Fruit fly (Drosophila melanogaster) whole organism, embryonic: ENCODE results near the gene kirre.

Experiments used
- CG10267 ChIP-seq: fragments of 200-800 bp; sonication (Bioruptor generic); optimal IDR thresholded peaks from 2 replicates; lab custom pipeline; 2018; ENCODE audit warnings: missing biosample characterization, mild to moderate bottlenecking, missing genetic modification characterization, moderate library complexity
- CG11696 ChIP-seq: fragments of 200-800 bp; sonication (Bioruptor generic); IDR thresholded peaks from 2 replicates; pipeline ENCODE4 v1.3.6; 2022; ENCODE audit warnings: missing biosample characterization, missing genetic modification characterization
- CG12071 ChIP-seq: fragments of 200-800 bp; sonication (Bioruptor generic); optimal IDR thresholded peaks from 3 replicates; lab custom pipeline; 2018; ENCODE audit warnings: missing biosample characterization, mild to moderate bottlenecking, missing genetic modification characterization
- CG12391 ChIP-seq: fragments of 200-800 bp; sonication (Bioruptor generic); optimal IDR thresholded peaks from 3 replicates; lab custom pipeline; 2018; ENCODE audit warnings: missing biosample characterization, mild to moderate bottlenecking, missing genetic modification characterization, moderate library complexity
- CG12744 ChIP-seq: fragments of 200-800 bp; sonication (Bioruptor generic); optimal IDR thresholded peaks from 2 replicates; lab custom pipeline; 2016; ENCODE audit warnings: missing biosample characterization, missing genetic modification characterization
- CG13287 ChIP-seq: fragments of 200-800 bp; sonication (Bioruptor generic); IDR thresholded peaks from 2 replicates; pipeline ENCODE4 v1.3.6; 2022; ENCODE audit warnings: missing biosample characterization, missing genetic modification characterization; ENCODE audit not compliant: partially characterized antibody
- CG13894 ChIP-seq: fragments of 200-800 bp; sonication (Bioruptor generic); optimal IDR thresholded peaks from 3 replicates; lab custom pipeline; 2018; ENCODE audit warnings: missing biosample characterization, mild to moderate bottlenecking, missing genetic modification characterization, moderate library complexity
- CG14710 ChIP-seq: fragments of 200-800 bp; sonication (Bioruptor generic); optimal IDR thresholded peaks from 3 replicates; lab custom pipeline; 2019; ENCODE audit warnings: missing biosample characterization, mild to moderate bottlenecking, missing genetic modification characterization, moderate library complexity
- CG14965 ChIP-seq: fragments of 200-800 bp; sonication (Bioruptor generic); optimal IDR thresholded peaks from 2 replicates; lab custom pipeline; 2016; ENCODE audit warnings: missing biosample characterization, missing genetic modification characterization, borderline replicate concordance
- CG16815 ChIP-seq: fragments of 200-800 bp; sonication (Bioruptor generic); optimal IDR thresholded peaks from 3 replicates; lab custom pipeline; 2017; ENCODE audit warnings: missing biosample characterization, mild to moderate bottlenecking, missing genetic modification characterization
- CG17359 ChIP-seq: fragments of 200-800 bp; sonication (Bioruptor generic); optimal IDR thresholded peaks from 3 replicates; lab custom pipeline; 2018; ENCODE audit warnings: missing biosample characterization, mild to moderate bottlenecking, missing genetic modification characterization, moderate library complexity
- CG30403 ChIP-seq: fragments of 200-800 bp; sonication (Bioruptor generic); optimal IDR thresholded peaks from 3 replicates; lab custom pipeline; 2016; ENCODE audit warnings: missing biosample characterization, missing genetic modification characterization
- CG33213 ChIP-seq: fragments of 200-800 bp; sonication (Bioruptor generic); optimal IDR thresholded peaks from 3 replicates; lab custom pipeline; 2016; ENCODE audit warnings: missing biosample characterization, missing genetic modification characterization
- CG4424 ChIP-seq: fragments of 200-800 bp; sonication (Bioruptor generic); optimal IDR thresholded peaks from 3 replicates; lab custom pipeline; 2016; ENCODE audit warnings: missing biosample characterization, missing genetic modification characterization
- CG7987 ChIP-seq: fragments of 200-800 bp; sonication (Bioruptor generic); optimal IDR thresholded peaks from 2 replicates; lab custom pipeline; 2018; ENCODE audit warnings: missing biosample characterization, mild to moderate bottlenecking, missing genetic modification characterization, moderate library complexity
- CG9797 ChIP-seq: fragments of 200-800 bp; sonication (Bioruptor generic); optimal IDR thresholded peaks from 3 replicates; lab custom pipeline; 2018; ENCODE audit warnings: missing biosample characterization, mild to moderate bottlenecking, missing genetic modification characterization
- CG9932 ChIP-seq: fragments of 200-800 bp; sonication (Bioruptor generic); IDR thresholded peaks from 2 replicates; pipeline ENCODE4 v1.3.6; 2022; ENCODE audit warnings: missing biosample characterization, missing genetic modification characterization
- CTCF ChIP-seq: fragments of 200-800 bp; sonication (Bioruptor generic); optimal IDR thresholded peaks from 2 replicates; lab custom pipeline; 2017; ENCODE audit warnings: missing biosample characterization, mild to moderate bottlenecking, missing genetic modification characterization, moderate library complexity
- CoRest ChIP-seq: fragments of 200-800 bp; sonication (Bioruptor generic); optimal IDR thresholded peaks from 3 replicates; lab custom pipeline; 2018; ENCODE audit warnings: missing biosample characterization, mild to moderate bottlenecking, missing genetic modification characterization, moderate library complexity
- E2f2 ChIP-seq: fragments of 200-800 bp; sonication (Bioruptor generic); IDR thresholded peaks from 2 replicates; pipeline ENCODE4 v1.3.6; 2022; ENCODE audit warnings: missing biosample characterization, missing genetic modification characterization
- Elba2 ChIP-seq: fragments of 200-800 bp; sonication (Bioruptor generic); optimal IDR thresholded peaks from 3 replicates; lab custom pipeline; 2016; ENCODE audit warnings: missing biosample characterization, missing genetic modification characterization
- Ets65A ChIP-seq: fragments of 200-800 bp; sonication (Bioruptor generic); peaks from one replicate; lab custom pipeline; 2016; ENCODE audit warnings: missing biosample characterization, missing genetic modification characterization
- Ets97D ChIP-seq: fragments of 200-800 bp; sonication (Bioruptor generic); optimal IDR thresholded peaks from 3 replicates; lab custom pipeline; 2016; ENCODE audit warnings: missing biosample characterization, missing genetic modification characterization
- HmgZ ChIP-seq: fragments of 200-800 bp; sonication (Bioruptor generic); optimal IDR thresholded peaks from 2 replicates; lab custom pipeline; 2018; ENCODE audit warnings: missing biosample characterization, mild to moderate bottlenecking, missing genetic modification characterization
- Hsf ChIP-seq: fragments of 200-800 bp; sonication (Bioruptor generic); optimal IDR thresholded peaks from 3 replicates; lab custom pipeline; 2016; ENCODE audit warnings: missing biosample characterization, missing genetic modification characterization
- MBD-R2 ChIP-seq: fragments of 200-800 bp; sonication (Bioruptor generic); IDR thresholded peaks from 2 replicates; pipeline ENCODE4 v1.3.6; 2022; ENCODE audit warnings: missing biosample characterization, missing genetic modification characterization
- Med ChIP-seq: fragments of 200-800 bp; sonication (Bioruptor generic); peaks from one replicate; lab custom pipeline; 2016; ENCODE audit warnings: missing biosample characterization, missing genetic modification characterization, mild to moderate bottlenecking, inconsistent platforms, moderate library complexity
- Ptx1 ChIP-seq: fragments of 200-800 bp; sonication (Bioruptor generic); IDR thresholded peaks from 2 replicates; pipeline ENCODE4 v1.3.6; 2022; ENCODE audit warnings: missing biosample characterization, missing genetic modification characterization
- Rfx ChIP-seq: fragments of 200-800 bp; sonication (Bioruptor generic); IDR thresholded peaks from 2 replicates; pipeline ENCODE4 v1.3.6; 2022; ENCODE audit warnings: missing biosample characterization, missing genetic modification characterization
- Sry-δ ChIP-seq: fragments of 200-800 bp; sonication (Bioruptor generic); optimal IDR thresholded peaks from 2 replicates; lab custom pipeline; 2016; ENCODE audit warnings: missing biosample characterization, missing genetic modification characterization
- Ssrp ChIP-seq: fragments of 200-800 bp; sonication (Bioruptor generic); optimal IDR thresholded peaks from 2 replicates; lab custom pipeline; 2018; ENCODE audit warnings: missing biosample characterization, mild to moderate bottlenecking, missing genetic modification characterization, moderate library complexity
- al ChIP-seq: fragments of 200-800 bp; sonication (Bioruptor generic); IDR thresholded peaks from 2 replicates; pipeline ENCODE4 v1.3.6; 2022; ENCODE audit warnings: missing biosample characterization, missing genetic modification characterization
- amos ChIP-seq: fragments of 200-800 bp; sonication (Bioruptor generic); IDR thresholded peaks from 2 replicates; pipeline ENCODE4 v1.3.6; 2022; ENCODE audit warnings: missing biosample characterization, missing genetic modification characterization; ENCODE audit not compliant: partially characterized antibody
- aop ChIP-seq: fragments of 200-800 bp; sonication (Bioruptor generic); IDR thresholded peaks from 2 replicates; pipeline ENCODE4 v1.3.6; 2022; ENCODE audit warnings: missing biosample characterization, missing genetic modification characterization
- cas ChIP-seq: fragments of 200-800 bp; sonication (Bioruptor generic); IDR thresholded peaks from 2 replicates; pipeline ENCODE4 v1.3.6; 2022; ENCODE audit warnings: missing biosample characterization, missing genetic modification characterization
- dati ChIP-seq: fragments of 200-800 bp; sonication (Bioruptor generic); IDR thresholded peaks from 2 replicates; pipeline ENCODE4 v1.3.6; 2022; ENCODE audit warnings: missing biosample characterization, missing genetic modification characterization
- gfzf ChIP-seq: fragments of 200-800 bp; sonication (Bioruptor generic); optimal IDR thresholded peaks from 2 replicates; lab custom pipeline; 2016; ENCODE audit warnings: missing biosample characterization, mild to moderate bottlenecking, missing genetic modification characterization, moderate library complexity
- knrl ChIP-seq: fragments of 200-800 bp; sonication (Bioruptor generic); IDR thresholded peaks from 3 replicates; pipeline ENCODE4 v1.3.6; 2022; ENCODE audit warnings: missing biosample characterization, missing genetic modification characterization; ENCODE audit not compliant: partially characterized antibody
- mam ChIP-seq: fragments of 200-800 bp; sonication (Bioruptor generic); optimal IDR thresholded peaks from 3 replicates; lab custom pipeline; 2016; ENCODE audit warnings: missing biosample characterization, missing genetic modification characterization
- nmo ChIP-seq: fragments of 200-800 bp; sonication (Bioruptor generic); optimal IDR thresholded peaks from 2 replicates; lab custom pipeline; 2018; ENCODE audit warnings: missing biosample characterization, mild to moderate bottlenecking, missing genetic modification characterization, moderate library complexity
- onecut ChIP-seq: fragments of 200-800 bp; sonication (Bioruptor generic); IDR thresholded peaks from 2 replicates; pipeline ENCODE4 v1.3.6; 2022; ENCODE audit warnings: missing biosample characterization, missing genetic modification characterization
- sd ChIP-seq: fragments of 200-800 bp; sonication (Bioruptor generic); optimal IDR thresholded peaks from 3 replicates; lab custom pipeline; 2018; ENCODE audit warnings: missing biosample characterization, mild to moderate bottlenecking, missing genetic modification characterization, moderate library complexity
- sens ChIP-seq: fragments of 200-800 bp; sonication (Bioruptor generic); peaks from one replicate; lab custom pipeline; 2016; ENCODE audit warnings: missing biosample characterization, missing genetic modification characterization
- slbo ChIP-seq: fragments of 200-800 bp; sonication (Bioruptor generic); IDR thresholded peaks from 2 replicates; pipeline ENCODE4 v1.3.6; 2022; ENCODE audit warnings: missing biosample characterization, missing genetic modification characterization
- sob ChIP-seq: fragments of 200-800 bp; sonication (Bioruptor generic); IDR thresholded peaks from 2 replicates; pipeline ENCODE4 v1.3.6; 2022; ENCODE audit warnings: missing biosample characterization, missing genetic modification characterization
- ssp ChIP-seq: fragments of 200-800 bp; sonication (Bioruptor generic); IDR thresholded peaks from 2 replicates; pipeline ENCODE4 v1.3.6; 2022; ENCODE audit warnings: missing biosample characterization, missing genetic modification characterization
- stwl ChIP-seq: fragments of 200-800 bp; sonication (Bioruptor generic); optimal IDR thresholded peaks from 3 replicates; lab custom pipeline; 2018; ENCODE audit warnings: missing biosample characterization, mild to moderate bottlenecking, missing genetic modification characterization, moderate library complexity
- unc-4 ChIP-seq: fragments of 200-800 bp; sonication (Bioruptor generic); IDR thresholded peaks from 2 replicates; pipeline ENCODE4 v1.3.6; 2022; ENCODE audit warnings: missing biosample characterization, missing genetic modification characterization; ENCODE audit not compliant: partially characterized antibody
- vnd ChIP-seq: fragments of 200-800 bp; sonication (Bioruptor generic); IDR thresholded peaks from 3 replicates; pipeline ENCODE4 v1.3.6; 2022; ENCODE audit warnings: missing biosample characterization, missing genetic modification characterization; ENCODE audit not compliant: partially characterized antibody
- vvl ChIP-seq: fragments of 200-800 bp; sonication (Bioruptor generic); IDR thresholded peaks from 2 replicates; pipeline ENCODE4 v1.3.6; 2022; ENCODE audit warnings: missing biosample characterization, missing genetic modification characterization
- zfh1 ChIP-seq: fragments of 200-800 bp; sonication (Bioruptor generic); IDR thresholded peaks from 3 replicates; pipeline ENCODE4 v1.3.6; 2022; ENCODE audit warnings: missing biosample characterization, missing genetic modification characterization

kirre gene

dm6 chrX:3173072-3173471 is 432.9 kb downstream of the kirre start, which contains the start of gene CG18508 (continued):
- TF ChIP-seq Ptx1 (GFP tag; lab: Robert Waterston, UW) (peak; percentile 7; the same call in 1 of the 2 replicates), CTCF (peak; percentile 59), CG9932 (peak; percentile 50; the same call in 1 of the 2 replicates), CG14965 (GFP tag; lab: Kevin White, UChicago) (no peak), ssp (GFP tag; lab: Robert Waterston, UW) (0 out of 2 replicates have a peak, but pooled peaks have one; percentile 12), MBD-R2 (GFP tag; lab: Robert Waterston, UW) (peak; percentile 75), sens (GFP tag; lab: Kevin White, UChicago) (peak; percentile 64), unc-4 (GFP tag; lab: Robert Waterston, UW) (0 out of 2 replicates have a peak, but pooled peaks have one; percentile 27), CG9797 (peak; percentile 44), CG14710 (peak; percentile 11), dati (GFP tag; lab: Robert Waterston, UW) (no peak), CG12391 (tag; lab: Kevin White, UChicago) (peak; percentile 11), Ets97D (GFP tag; lab: Kevin White, UChicago) (peak; percentile 72), slbo (GFP tag; lab: Robert Waterston, UW) (peak; percentile 36), CG7987 (peak; percentile 1), knrl (GFP tag; lab: Robert Waterston, UW) (peak; percentile 30; the same call in 2 of the 3 replicates), mam (GFP tag; lab: Kevin White, UChicago) (peak; percentile 23), CG17359 (peak; percentile 6), HmgZ (peak; percentile 23), Ssrp (tag; lab: Kevin White, UChicago) (peak; percentile 6), Rfx (GFP tag; lab: Robert Waterston, UW) (peak; percentile 60), Hsf (GFP tag; lab: Kevin White, UChicago) (peak; percentile 17), CG33213 (GFP tag; lab: Kevin White, UChicago) (peak; percentile 69), CG11696 (GFP tag; lab: Robert Waterston, UW) (no peak), stwl (tag; lab: Kevin White, UChicago) (peak; percentile 68), sd (tag; lab: Kevin White, UChicago) (peak; percentile 16), aop (GFP tag; lab: Robert Waterston, UW) (no peak), CG10267 (tag; lab: Kevin White, UChicago) (peak; percentile 9), cas (GFP tag; lab: Robert Waterston, UW) (no peak), CoRest (peak; percentile 21), amos (GFP tag; lab: Robert Waterston, UW) (peak; percentile 51), vnd (GFP tag; lab: Robert Waterston, UW) (0 out of 3 replicates have a peak, but pooled peaks have one; percentile 13), Elba2 (GFP tag; lab: Kevin White, UChicago) (no peak), Sry-δ (GFP tag; lab: Kevin White, UChicago) (peak; percentile 29), CG13894 (tag; lab: Kevin White, UChicago) (peak; percentile 1), CG16815 (GFP tag; lab: Kevin White, UChicago) (no peak), zfh1 (GFP tag; lab: Robert Waterston, UW) (0 out of 3 replicates have a peak, but pooled peaks have one; percentile 38), sob (GFP tag; lab: Robert Waterston, UW) (peak; percentile 26; the same call in 1 of the 2 replicates), gfzf (peak; percentile 94), CG12744 (no peak), vvl (GFP tag; lab: Robert Waterston, UW) (peak; percentile 34; the same call in 1 of the 2 replicates), Ets65A (GFP tag; lab: Kevin White, UChicago) (peak; percentile 9), Med (GFP tag; lab: Kevin White, UChicago) (peak; percentile 57), CG30403 (GFP tag; lab: Kevin White, UChicago) (peak; percentile 26), CG4424 (GFP tag; lab: Kevin White, UChicago) (peak; percentile 12), onecut (GFP tag; lab: Robert Waterston, UW) (peak; percentile 12; the same call in 1 of the 2 replicates), CG13287 (peak; percentile 24; the same call in 1 of the 2 replicates), E2f2 (peak; percentile 57), CG12071 (GFP tag; lab: Kevin White, UChicago) (no peak), nmo (GFP tag; lab: Kevin White, UChicago) (peak; percentile 19), al (GFP tag; lab: Robert Waterston, UW) (0 out of 2 replicates have a peak, but pooled peaks have one; percentile 6)
